Worm (Caenorhabditis elegans) whole organism, mixed stage, embryonic: ENCODE measurements around the gene C34C12.7.

Experiments used
- M03D4.4 ChIP-seq: sonication (generic microtip); optimal IDR thresholded peaks from 2 replicates; lab custom pipeline; 2017; ENCODE audit warnings: mild to moderate bottlenecking, missing genetic modification characterization, missing compliant biosample characterization
- bed-3 ChIP-seq: fragments of 200-800 bp; sonication (Bioruptor generic); optimal IDR thresholded peaks from 3 replicates; lab custom pipeline; 2018; ENCODE audit warnings: mild to moderate bottlenecking, missing genetic modification characterization, moderate library complexity, missing compliant biosample characterization
- blmp-1 ChIP-seq: fragments of 150-350 bp; optimal IDR thresholded peaks from 2 replicates; lab custom pipeline; 2014; ENCODE audit warnings: missing biosample characterization, missing genetic modification characterization
- ceh-39 ChIP-seq: fragments of 150-350 bp; optimal IDR thresholded peaks from 2 replicates; lab custom pipeline; 2014; ENCODE audit warnings: missing biosample characterization, missing genetic modification characterization
- ceh-43 ChIP-seq: fragments of 200-800 bp; sonication (Bioruptor generic); optimal IDR thresholded peaks from 2 replicates; lab custom pipeline; 2018; ENCODE audit warnings: mild to moderate bottlenecking, missing genetic modification characterization, moderate library complexity, missing compliant biosample characterization
- ceh-83 ChIP-seq: fragments of 200-800 bp; sonication (Bioruptor generic); optimal IDR thresholded peaks from 2 replicates; lab custom pipeline; 2018; ENCODE audit warnings: mild to moderate bottlenecking, missing genetic modification characterization, missing compliant biosample characterization
- ces-1 ChIP-seq: fragments of 150-350 bp; optimal IDR thresholded peaks from 2 replicates; lab custom pipeline; 2014; ENCODE audit warnings: missing biosample characterization, missing genetic modification reagents, missing genetic modification characterization
- cnd-1 ChIP-seq: fragments of 200-800 bp; sonication (Bioruptor generic); optimal IDR thresholded peaks from 2 replicates; lab custom pipeline; 2018; ENCODE audit warnings: mild to moderate bottlenecking, missing genetic modification characterization, missing compliant biosample characterization
- drap-1 ChIP-seq: fragments of 200-800 bp; sonication (Bioruptor generic); optimal IDR thresholded peaks from 3 replicates; lab custom pipeline; 2018; ENCODE audit warnings: mild to moderate bottlenecking, missing genetic modification characterization, missing compliant biosample characterization
- elt-1 ChIP-seq: sonication (generic microtip); optimal IDR thresholded peaks from 2 replicates; lab custom pipeline; 2017; ENCODE audit warnings: missing genetic modification characterization, mild to moderate bottlenecking, missing compliant biosample characterization, antibody characterized with exemption, moderate library complexity, borderline replicate concordance; ENCODE audit not compliant: insufficient read depth
- elt-3 ChIP-seq: fragments of 150-350 bp; optimal IDR thresholded peaks from 2 replicates; lab custom pipeline; 2014; ENCODE audit warnings: missing biosample characterization, missing genetic modification characterization
- flh-1 ChIP-seq: fragments of 200-800 bp; sonication (Bioruptor generic); optimal IDR thresholded peaks from 2 replicates; lab custom pipeline; 2018; ENCODE audit warnings: mild to moderate bottlenecking, missing genetic modification characterization, moderate library complexity, missing compliant biosample characterization
- ham-2 ChIP-seq: fragments of 200-800 bp; sonication (Bioruptor generic); optimal IDR thresholded peaks from 2 replicates; lab custom pipeline; 2018; ENCODE audit warnings: mild to moderate bottlenecking, missing genetic modification characterization, missing compliant biosample characterization
- hlh-1 ChIP-seq: fragments of 150-350 bp; optimal IDR thresholded peaks from 2 replicates; lab custom pipeline; 2014; ENCODE audit warnings: missing biosample characterization, missing genetic modification reagents, missing genetic modification characterization
- lin-13 ChIP-seq: fragments of 150-350 bp; optimal IDR thresholded peaks from 2 replicates; lab custom pipeline; 2014; ENCODE audit warnings: missing biosample characterization, missing genetic modification characterization
- lin-32 ChIP-seq: fragments of 200-800 bp; sonication (Bioruptor generic); optimal IDR thresholded peaks from 2 replicates; lab custom pipeline; 2018; ENCODE audit warnings: mild to moderate bottlenecking, missing genetic modification characterization, missing compliant biosample characterization
- lsy-2 ChIP-seq: fragments of 150-350 bp; optimal IDR thresholded peaks from 2 replicates; lab custom pipeline; 2014; ENCODE audit warnings: missing biosample characterization, missing genetic modification characterization
- mab-5 ChIP-seq: fragments of 150-350 bp; optimal IDR thresholded peaks from 2 replicates; lab custom pipeline; 2014; ENCODE audit warnings: missing biosample characterization, missing genetic modification characterization
- mep-1 ChIP-seq: fragments of 150-350 bp; optimal IDR thresholded peaks from 2 replicates; lab custom pipeline; 2017; ENCODE audit warnings: missing biosample characterization, missing genetic modification reagents, missing genetic modification characterization, inconsistent platforms
- mls-2 ChIP-seq: sonication (generic microtip); optimal IDR thresholded peaks from 2 replicates; lab custom pipeline; 2016; ENCODE audit warnings: mild to moderate bottlenecking, missing genetic modification characterization, moderate library complexity, missing compliant biosample characterization
- nhr-12 ChIP-seq: fragments of 150-350 bp; optimal IDR thresholded peaks from 2 replicates; lab custom pipeline; 2014; ENCODE audit warnings: missing biosample characterization, missing genetic modification characterization
- nhr-2 ChIP-seq: fragments of 150-350 bp; optimal IDR thresholded peaks from 2 replicates; lab custom pipeline; 2014; ENCODE audit warnings: missing biosample characterization, missing genetic modification characterization
- nhr-237 ChIP-seq: fragments of 150-350 bp; optimal IDR thresholded peaks from 2 replicates; lab custom pipeline; 2014; ENCODE audit warnings: missing biosample characterization, missing genetic modification characterization
- nhr-28 ChIP-seq: fragments of 150-350 bp; optimal IDR thresholded peaks from 2 replicates; lab custom pipeline; 2014; ENCODE audit warnings: missing biosample characterization, missing genetic modification characterization
- nhr-76 ChIP-seq: sonication (generic microtip); optimal IDR thresholded peaks from 2 replicates; lab custom pipeline; 2017; ENCODE audit warnings: missing biosample characterization, missing genetic modification characterization
- pha-4 ChIP-seq: fragments of 150-350 bp; optimal IDR thresholded peaks from 2 replicates; lab custom pipeline; 2018; ENCODE audit warnings: missing biosample characterization, missing genetic modification reagents, missing genetic modification characterization
- sem-2 ChIP-seq: fragments of 200-800 bp; sonication (Bioruptor generic); optimal IDR thresholded peaks from 2 replicates; lab custom pipeline; 2018; ENCODE audit warnings: mild to moderate bottlenecking, missing genetic modification characterization, missing compliant biosample characterization
- snpc-4 ChIP-seq: fragments of 150-350 bp; optimal IDR thresholded peaks from 2 replicates; lab custom pipeline; 2014; ENCODE audit warnings: missing biosample characterization, missing genetic modification characterization
- sptf-1 ChIP-seq: sonication (generic microtip); optimal IDR thresholded peaks from 2 replicates; lab custom pipeline; 2017; ENCODE audit warnings: mild to moderate bottlenecking, missing genetic modification characterization, moderate library complexity, missing compliant biosample characterization
- tbx-8 ChIP-seq: fragments of 200-800 bp; sonication (Bioruptor generic); optimal IDR thresholded peaks from 2 replicates; lab custom pipeline; 2018; ENCODE audit warnings: mild to moderate bottlenecking, missing genetic modification characterization, moderate library complexity, missing compliant biosample characterization
- unc-120 ChIP-seq: sonication (generic microtip); optimal IDR thresholded peaks from 2 replicates; lab custom pipeline; 2017; ENCODE audit warnings: missing genetic modification characterization, missing compliant biosample characterization; ENCODE audit not compliant: poor library complexity, severe bottlenecking
- unc-39 ChIP-seq: fragments of 150-350 bp; optimal IDR thresholded peaks from 2 replicates; lab custom pipeline; 2014; ENCODE audit warnings: missing biosample characterization, missing genetic modification characterization
- unc-62 ChIP-seq: fragments of 150-350 bp; optimal IDR thresholded peaks from 2 replicates; lab custom pipeline; 2014; ENCODE audit warnings: missing biosample characterization, missing genetic modification reagents, missing genetic modification characterization
- zip-8 ChIP-seq: fragments of 150-350 bp; optimal IDR thresholded peaks from 2 replicates; lab custom pipeline; 2014; ENCODE audit warnings: missing biosample characterization, missing genetic modification characterization

Gene C34C12.7

DNA sequence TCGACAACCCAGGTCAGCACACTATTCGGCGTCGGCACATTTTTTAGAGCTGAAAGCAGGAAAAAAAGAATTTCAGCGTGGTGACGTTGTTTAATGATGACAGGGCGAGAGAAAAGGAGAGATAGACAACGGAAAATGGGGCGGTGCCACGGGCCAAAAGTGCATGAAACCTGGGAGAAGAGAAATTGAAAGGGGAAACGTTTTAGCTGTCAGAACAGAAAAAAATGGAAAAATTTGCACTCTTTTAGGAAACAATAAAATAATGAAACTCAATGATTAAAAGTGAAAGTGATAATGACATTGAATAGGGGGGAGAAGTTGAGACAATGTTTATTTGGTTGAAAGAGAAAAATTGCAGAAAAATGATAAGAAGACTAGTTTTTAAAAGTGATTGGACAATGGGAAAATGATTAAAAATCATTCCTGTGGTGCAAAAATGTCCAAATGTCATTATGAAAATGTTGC, 41.6 kb upstream of the C34C12.7 start, which contains the start of gene pitp-1:
pitp-1 (minus strand) TSS at position 51 of the 465 bp plus-strand sequence.
- TF ChIP-seq ceh-43 (no peak), nhr-76 (tag; lab: Kevin White, UChicago) (no peak), snpc-4 (no peak), blmp-1 (tag; lab: Kevin White, UChicago) (no peak), unc-120 (tag; lab: Kevin White, UChicago) (no peak), flh-1 (GFP tag; lab: Kevin White, UChicago) (no peak), lin-13 (tag; lab: Kevin White, UChicago) (no peak), M03D4.4 (tag; lab: Kevin White, UChicago) (no peak), pha-4 (tag; lab: Kevin White, UChicago) (no peak), nhr-12 (tag; lab: Kevin White, UChicago) (no peak), drap-1 (GFP tag; lab: Kevin White, UChicago) (no peak), ces-1 (GFP tag; lab: Kevin White, UChicago) (no peak), elt-1 (tag; lab: Kevin White, UChicago) (no peak), mab-5 (tag; lab: Kevin White, UChicago) (no peak), nhr-237 (tag; lab: Kevin White, UChicago) (no peak), unc-62 (GFP tag; lab: Kevin White, UChicago) (no peak), ceh-39 (no peak), hlh-1 (tag; lab: Kevin White, UChicago) (no peak), mep-1 (tag; lab: Kevin White, UChicago) (no peak), lin-32 (no peak)

DNA sequence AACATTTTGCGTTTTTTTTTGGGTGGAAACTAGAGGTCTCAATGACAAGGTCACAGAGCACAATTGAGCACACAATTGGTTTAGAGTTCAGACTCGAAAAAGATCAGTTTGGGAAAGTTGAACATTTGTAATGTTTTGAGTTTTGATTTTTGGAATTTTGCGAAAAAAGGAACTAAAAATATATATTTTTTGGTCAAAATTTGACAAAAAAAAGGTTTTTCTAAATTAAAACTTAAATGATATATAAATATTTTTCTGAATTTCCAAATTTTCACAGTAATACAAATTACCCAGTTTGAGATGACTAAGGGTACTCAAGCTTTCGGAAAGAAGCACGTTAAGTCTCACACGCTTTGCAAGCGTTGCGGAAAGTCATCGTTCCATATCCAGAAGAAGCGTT, 40.2 kb upstream of the C34C12.7 start, which contains the start of gene rpl-37:
rpl-37 (plus strand) TSS at position 301 of the 400 bp plus-strand sequence.
- TF ChIP-seq ces-1 (GFP tag; lab: Kevin White, UChicago) (no peak), elt-1 (tag; lab: Kevin White, UChicago) (no peak), unc-39 (tag; lab: Kevin White, UChicago) (no peak), M03D4.4 (tag; lab: Kevin White, UChicago) (no peak), ceh-39 (no peak), ceh-43 (no peak), lsy-2 (tag; lab: Kevin White, UChicago) (no peak), flh-1 (GFP tag; lab: Kevin White, UChicago) (no peak), elt-3 (no peak), blmp-1 (tag; lab: Kevin White, UChicago) (no peak), bed-3 (GFP tag; lab: Kevin White, UChicago) (no peak), zip-8 (tag; lab: Kevin White, UChicago) (no peak), nhr-12 (tag; lab: Kevin White, UChicago) (no peak), snpc-4 (no peak), lin-32 (no peak)

DNA sequence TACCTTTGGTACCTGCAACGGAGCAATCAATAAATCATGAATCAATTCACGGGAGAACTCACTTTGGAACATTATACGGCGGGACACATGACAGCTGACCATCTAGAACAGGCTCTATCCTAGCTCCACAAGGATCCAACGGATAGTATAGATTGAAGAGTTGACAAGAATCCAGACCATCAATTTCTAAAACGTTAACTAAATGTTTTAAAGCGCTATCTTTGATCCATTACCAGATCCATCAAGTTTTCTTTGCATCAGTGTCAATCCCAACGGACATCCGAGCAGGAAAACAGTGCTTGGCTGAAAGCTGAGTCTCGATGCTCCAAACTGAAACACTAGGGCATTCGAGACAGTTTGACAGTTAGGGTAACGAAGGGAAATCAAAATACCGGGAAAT, 35.2 kb upstream of the C34C12.7 start:
- TF ChIP-seq lin-13 (tag; lab: Kevin White, UChicago) (no peak), nhr-2 (tag; lab: Kevin White, UChicago) (no peak), mep-1 (tag; lab: Kevin White, UChicago) (no peak), pha-4 (tag; lab: Kevin White, UChicago) (no peak), cnd-1 (no peak), ceh-83 (GFP tag; lab: Kevin White, UChicago) (no peak), snpc-4 (no peak), tbx-8 (GFP tag; lab: Kevin White, UChicago) (no peak)
- TF ChIP-seq, all 35 proteins: peak for 0

DNA sequence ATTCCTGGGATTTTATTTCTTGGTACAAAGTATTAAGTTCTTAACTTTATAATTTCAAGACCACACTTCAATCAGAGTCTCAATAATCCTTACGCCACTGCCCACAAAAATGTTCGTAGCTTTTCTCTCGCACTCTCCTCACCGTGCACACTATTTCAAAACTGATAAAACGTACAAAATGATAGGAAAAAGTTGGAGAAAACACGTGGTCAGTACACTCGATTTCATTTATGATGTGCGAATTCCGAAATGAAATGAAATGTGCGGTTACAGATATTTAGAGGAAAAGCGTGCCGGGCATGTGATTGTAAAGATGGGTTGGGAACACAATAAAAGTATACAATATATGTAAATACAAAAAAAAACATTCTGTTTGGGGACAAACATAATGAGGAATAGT, 32.3 kb upstream of the C34C12.7 start:
- TF ChIP-seq ceh-83 (GFP tag; lab: Kevin White, UChicago) = no peak
- no peak for TF ChIP-seq lin-32
- TF ChIP-seq nhr-2 (tag; lab: Kevin White, UChicago) = no peak
- TF ChIP-seq nhr-28 (tag; lab: Kevin White, UChicago) = no peak
- TF ChIP-seq ham-2 (GFP tag; lab: Kevin White, UChicago) = no peak
- TF ChIP-seq M03D4.4 (tag; lab: Kevin White, UChicago) = no peak
- TF ChIP-seq elt-1 (tag; lab: Kevin White, UChicago) = no peak
- no peak for TF ChIP-seq bed-3 (GFP tag; lab: Kevin White, UChicago)
- TF ChIP-seq elt-3 = no peak
- no peak for TF ChIP-seq flh-1 (GFP tag; lab: Kevin White, UChicago)
- no peak for TF ChIP-seq lsy-2 (tag; lab: Kevin White, UChicago)
- no peak for TF ChIP-seq sptf-1
- TF ChIP-seq ceh-43 = no peak
- no peak for TF ChIP-seq sem-2 (GFP tag; lab: Kevin White, UChicago)
- no peak for TF ChIP-seq nhr-237 (tag; lab: Kevin White, UChicago)
- no peak for TF ChIP-seq zip-8 (tag; lab: Kevin White, UChicago)
- no peak for TF ChIP-seq cnd-1
- no peak for TF ChIP-seq pha-4 (tag; lab: Kevin White, UChicago)
- no peak for TF ChIP-seq mls-2 (tag; lab: Kevin White, UChicago)
